Worm (Caenorhabditis elegans) whole organism, L1 larva: Measurements from ENCODE around the gene F28F9.2.

ENCODE experiments used
- lin-15B ChIP-seq: fragments of 150-350 bp; sonication (generic microtip); optimal IDR thresholded peaks from 3 replicates; lab custom pipeline; 2014; ENCODE audit warnings: missing biosample characterization, missing genetic modification characterization
- lin-39 ChIP-seq: fragments of 150-350 bp; optimal IDR thresholded peaks from 2 replicates; lab custom pipeline; 2014; ENCODE audit warnings: missing biosample characterization, missing genetic modification reagents, missing genetic modification characterization
- mdl-1 ChIP-seq, 2 experiments: fragments of 150-350 bp; optimal IDR thresholded peaks; 2 replicates each; lab custom pipeline; 2014 to 2017; ENCODE audit warnings: missing biosample characterization in 2 of 2, missing genetic modification characterization in 2 of 2, inconsistent platforms in 1 of 2
- mep-1 ChIP-seq: fragments of 150-350 bp; optimal IDR thresholded peaks from 2 replicates; lab custom pipeline; 2014; ENCODE audit warnings: missing biosample characterization, missing genetic modification characterization
- nhr-19 ChIP-seq: fragments of 200-800 bp; sonication (Bioruptor generic); conservative IDR thresholded peaks from 2 replicates; pipeline ENCODE4 v1.3.6; 2022; ENCODE audit warnings: missing genetic modification characterization, missing compliant biosample characterization
- nhr-20 ChIP-seq: sonication (generic microtip); optimal IDR thresholded peaks from 2 replicates; lab custom pipeline; 2016; ENCODE audit warnings: mild to moderate bottlenecking, missing genetic modification characterization, missing compliant biosample characterization
- snpc-4 ChIP-seq: fragments of 150-350 bp; optimal IDR thresholded peaks from 2 replicates; lab custom pipeline; 2014; ENCODE audit warnings: missing biosample characterization, missing genetic modification characterization
- sptf-1 ChIP-seq: fragments of 150-350 bp; optimal IDR thresholded peaks from 2 replicates; lab custom pipeline; 2014; ENCODE audit warnings: missing biosample characterization, missing genetic modification characterization
- tlp-1 ChIP-seq: fragments of 150-350 bp; optimal IDR thresholded peaks from 2 replicates; lab custom pipeline; 2014; ENCODE audit warnings: missing biosample characterization, missing genetic modification characterization
- unc-130 ChIP-seq: fragments of 150-350 bp; optimal IDR thresholded peaks from 2 replicates; lab custom pipeline; 2017; ENCODE audit warnings: missing biosample characterization, missing genetic modification characterization, inconsistent platforms
- unc-62 ChIP-seq: fragments of 150-350 bp; optimal IDR thresholded peaks from 2 replicates; lab custom pipeline; 2014; ENCODE audit warnings: missing biosample characterization, missing genetic modification reagents, missing genetic modification characterization
- unc-98 ChIP-seq: fragments of 200-800 bp; sonication (Bioruptor generic); IDR thresholded peaks from 2 replicates; pipeline ENCODE4 v1.3.6; 2022; ENCODE audit warnings: missing genetic modification characterization, missing compliant biosample characterization
- xbp-1 ChIP-seq: sonication (generic microtip); optimal IDR thresholded peaks from 2 replicates; lab custom pipeline; 2016; ENCODE audit warnings: missing genetic modification characterization, missing compliant biosample characterization
- ztf-11 ChIP-seq, 2 experiments: sonication (generic microtip); optimal IDR thresholded peaks; 2 replicates each; lab custom pipeline; 2016 to 2017; ENCODE audit warnings: missing genetic modification characterization in 2 of 2, missing biosample characterization in 1 of 2, missing compliant biosample characterization in 1 of 2

ce11 chrIV:3812812-3813211 lies 26.7 kb upstream of the F28F9.2 start:
- TF ChIP-seq ztf-11 (tag; optimal IDR thresholded peaks at IDR 0.05; lab: Kevin White, UChicago), result no peak
- TF ChIP-seq nhr-20 (tag; lab: Kevin White, UChicago), result no peak
- no peak for TF ChIP-seq unc-130 (tag; lab: Kevin White, UChicago)
- TF ChIP-seq mep-1 (tag; lab: Kevin White, UChicago), result no peak
- TF ChIP-seq sptf-1 (tag; lab: Kevin White, UChicago), result no peak
- TF ChIP-seq xbp-1 (tag; lab: Kevin White, UChicago), result no peak
- TF ChIP-seq snpc-4 (tag; lab: Kevin White, UChicago), result no peak
- TF ChIP-seq lin-15B (tag; lab: Kevin White, UChicago), result no peak
- no peak for TF ChIP-seq nhr-19 (GFP tag; lab: Robert Waterston, UW)
- no peak for TF ChIP-seq unc-98 (GFP tag; lab: Robert Waterston, UW)
- no peak for TF ChIP-seq mdl-1 (tag; optimal IDR thresholded peaks at IDR 0.05; lab: Kevin White, UChicago)
- TF ChIP-seq tlp-1 (tag; lab: Kevin White, UChicago), result no peak
- no peak for TF ChIP-seq unc-62
- no peak for TF ChIP-seq lin-39 (tag; lab: Kevin White, UChicago)
